Fruit fly (Drosophila melanogaster): Measurements from ENCODE around the gene Karl.
A peak's percentile ranks its signal among the peaks of the same experiment; 100 is the strongest.

Karl gene

dm6 chrX:11806196-11806595 is 19.0 kb downstream of the Karl start (continued):
- TF ChIP-seq pan (optimal IDR thresholded peaks at IDR 0.05): no peak
- TF ChIP-seq pan (GFP tag; optimal IDR thresholded peaks at IDR 0.05 in 1 of 2, IDR thresholded peaks at IDR 0.05 in 1 of 2): peak in 1 of 2 experiments; percentile 15
- TF ChIP-seq CG6175 (GFP tag; IDR thresholded peaks at IDR 0.05): peak; percentile 42; the same call in 1 of the 3 replicates
- TF ChIP-seq CG12391 (tag; optimal IDR thresholded peaks at IDR 0.05): no peak
- no peak for TF ChIP-seq CG8290 (GFP tag; optimal IDR thresholded peaks at IDR 0.05)
- TF ChIP-seq CG8290 (tag; optimal IDR thresholded peaks at IDR 0.05): peak in 1 of 2 experiments; percentile 62
- TF ChIP-seq CG10147 (GFP tag; optimal IDR thresholded peaks at IDR 0.05): no peak
- peak; percentile 21 for TF ChIP-seq CG11504 (tag; optimal IDR thresholded peaks at IDR 0.05)
- TF ChIP-seq pfk (GFP tag; optimal IDR thresholded peaks at IDR 0.05): peak; percentile 59
- TF ChIP-seq CG9932 (GFP tag; IDR thresholded peaks at IDR 0.05): peak; percentile 45; the same call in 1 of the 2 replicates
- no peak for TF ChIP-seq CG12219 (GFP tag; optimal IDR thresholded peaks at IDR 0.05)
- peak; percentile 36 for TF ChIP-seq CG34376 (GFP tag; optimal IDR thresholded peaks at IDR 0.05)
- peak; percentile 65 for TF ChIP-seq Ets65A (GFP tag)
- TF ChIP-seq CG15269 (tag; optimal IDR thresholded peaks at IDR 0.05): peak; percentile 6
- peak; percentile 19 for TF ChIP-seq zf30C (GFP tag; optimal IDR thresholded peaks at IDR 0.05)
- TF ChIP-seq HHEX (GFP tag; optimal IDR thresholded peaks at IDR 0.05): peak; percentile 17
- TF ChIP-seq Dref (GFP tag; IDR thresholded peaks at IDR 0.05): peak; percentile 44
- TF ChIP-seq Max (GFP tag; optimal IDR thresholded peaks at IDR 0.05): peak; percentile 32
- TF ChIP-seq ATbp (GFP tag; optimal IDR thresholded peaks at IDR 0.05): peak; percentile 3
- peak; percentile 37; the same call in 1 of the 2 replicates for TF ChIP-seq vvl (GFP tag; IDR thresholded peaks at IDR 0.05)
- peak; percentile 82 for TF ChIP-seq cg (GFP tag; optimal IDR thresholded peaks at IDR 0.05)
- peak; percentile 27; the same call in 1 of the 2 replicates for TF ChIP-seq slbo (GFP tag; IDR thresholded peaks at IDR 0.05)
- peak; percentile 15 for TF ChIP-seq CG14710 (tag; optimal IDR thresholded peaks at IDR 0.05)
- peak; percentile 42 for TF ChIP-seq CG1603 (tag; optimal IDR thresholded peaks at IDR 0.05)
- peak; percentile 56 for TF ChIP-seq E2f2 (GFP tag; IDR thresholded peaks at IDR 0.05)
- no peak for TF ChIP-seq CG6254 (GFP tag; optimal IDR thresholded peaks at IDR 0.05)
- no peak for TF ChIP-seq Dad (GFP tag; optimal IDR thresholded peaks at IDR 0.05)
- TF ChIP-seq lbe (GFP tag; optimal IDR thresholded peaks at IDR 0.05): peak; percentile 33
- peak; percentile 38; the same call in 1 of the 2 replicates for TF ChIP-seq Rfx (GFP tag; IDR thresholded peaks at IDR 0.05)
- peak; percentile 87 for TF ChIP-seq Med (GFP tag)
- peak; percentile 43 for TF ChIP-seq caup (GFP tag; optimal IDR thresholded peaks at IDR 0.05; ENCODE audit: severe bottlenecking)
- TF ChIP-seq tna (GFP tag; IDR thresholded peaks at IDR 0.05; ENCODE audit: partially characterized antibody): no peak
- no peak for TF ChIP-seq D (optimal IDR thresholded peaks at IDR 0.05)
- peak; percentile 4 for TF ChIP-seq D (GFP tag; optimal IDR thresholded peaks at IDR 0.05)
- TF ChIP-seq Ptx1 (GFP tag; IDR thresholded peaks at IDR 0.05): 0 out of 2 replicates have a peak, but pooled peaks have one; percentile 14
- no peak for TF ChIP-seq onecut (GFP tag; IDR thresholded peaks at IDR 0.05)
- peak; percentile 56 for TF ChIP-seq nom (GFP tag; optimal IDR thresholded peaks at IDR 0.05)
- TF ChIP-seq bbx (GFP tag; IDR thresholded peaks at IDR 0.05; ENCODE audit: partially characterized antibody): 0 out of 2 replicates have a peak, but pooled peaks have one; percentile 36
- no peak for TF ChIP-seq mld (GFP tag; IDR thresholded peaks at IDR 0.05; ENCODE audit: partially characterized antibody)
- no peak for TF ChIP-seq CG7271 (tag; optimal IDR thresholded peaks at IDR 0.05)
- TF ChIP-seq knrl (GFP tag; IDR thresholded peaks at IDR 0.05; ENCODE audit: partially characterized antibody): 0 out of 3 replicates have a peak, but pooled peaks have one; percentile 27
- TF ChIP-seq lilli (GFP tag; optimal IDR thresholded peaks at IDR 0.05): peak; percentile 22
- peak; percentile 56 for TF ChIP-seq sens (GFP tag)
- TF ChIP-seq CG2202 (tag; optimal IDR thresholded peaks at IDR 0.05): no peak
- no peak for TF ChIP-seq Rx (GFP tag; IDR thresholded peaks at IDR 0.05)
- peak; percentile 43 for TF ChIP-seq CG2120 (GFP tag; optimal IDR thresholded peaks at IDR 0.05)
- TF ChIP-seq BEAF-32 (GFP tag; optimal IDR thresholded peaks at IDR 0.05): peak; percentile 30
- no peak for TF ChIP-seq oc (tag; optimal IDR thresholded peaks at IDR 0.05)
- peak; percentile 1 for TF ChIP-seq CoRest (tag; optimal IDR thresholded peaks at IDR 0.05)
- TF ChIP-seq bsh (GFP tag; optimal IDR thresholded peaks at IDR 0.05): peak in 1 of 2 experiments; percentile 3
